Fruit fly (Drosophila melanogaster): ENCODE measurements around the gene Grip71.
A peak's percentile ranks its signal among the peaks of the same experiment; 100 is the strongest.

Gene Grip71

dm6 chr2L:18717365-18718011, 8.8 kb downstream of the Grip71 start (continued):
- TF ChIP-seq Hmr (GFP tag; optimal IDR thresholded peaks at IDR 0.05) (peak; percentile 9), Optix (GFP tag; IDR thresholded peaks at IDR 0.05) (no peak), Oli (tag; optimal IDR thresholded peaks at IDR 0.05) (no peak), pan (optimal IDR thresholded peaks at IDR 0.05) (no peak), pan (GFP tag; optimal IDR thresholded peaks at IDR 0.05 in 1 of 2, IDR thresholded peaks at IDR 0.05 in 1 of 2) (peak in 1 of 2 experiments; percentile 30), CG8765 (GFP tag; IDR thresholded peaks at IDR 0.05) (no peak), Chrac-16 (GFP tag; optimal IDR thresholded peaks at IDR 0.05) (no peak), CG6813 (GFP tag; optimal IDR thresholded peaks at IDR 0.05) (peak; percentile 51), CG12071 (GFP tag; optimal IDR thresholded peaks at IDR 0.05) (peak; percentile 42), ken (GFP tag; IDR thresholded peaks at IDR 0.05) (no peak), Ets65A (GFP tag) (peak; percentile 87), Xrp1 (GFP tag; IDR thresholded peaks at IDR 0.05) (peak; percentile 39; the same call in 1 of the 2 replicates), CG6765 (GFP tag; optimal IDR thresholded peaks at IDR 0.05) (no peak), CG14441 (GFP tag; IDR thresholded peaks at IDR 0.05) (no peak), z (GFP tag; IDR thresholded peaks at IDR 0.05) (no peak), Meics (GFP tag; optimal IDR thresholded peaks at IDR 0.05) (peak; percentile 17), CG12942 (GFP tag; optimal IDR thresholded peaks at IDR 0.05) (no peak), CG5180 (GFP tag; optimal IDR thresholded peaks at IDR 0.05) (peak; percentile 5), mirr (GFP tag; optimal IDR thresholded peaks at IDR 0.05) (peak; percentile 20), CG7987 (GFP tag; optimal IDR thresholded peaks at IDR 0.05) (peak; percentile 51), grau (tag; optimal IDR thresholded peaks at IDR 0.05) (peak; percentile 30), E2f2 (GFP tag; IDR thresholded peaks at IDR 0.05) (0 out of 2 replicates have a peak, but pooled peaks have one; percentile 10), sisA (GFP tag; IDR thresholded peaks at IDR 0.05) (peak; percentile 30), grn (GFP tag; optimal IDR thresholded peaks at IDR 0.05) (peak; percentile 45), Gug (GFP tag; IDR thresholded peaks at IDR 0.05) (no peak), Vsx1 (GFP tag; optimal IDR thresholded peaks at IDR 0.05) (no peak), aop (GFP tag; IDR thresholded peaks at IDR 0.05) (0 out of 2 replicates have a peak, but pooled peaks have one; percentile 34), Camta (GFP tag; optimal IDR thresholded peaks at IDR 0.05) (no peak), vvl (GFP tag; IDR thresholded peaks at IDR 0.05) (peak; percentile 21; the same call in 1 of the 2 replicates), Lim3 (GFP tag; IDR thresholded peaks at IDR 0.05) (no peak), NFAT (GFP tag; IDR thresholded peaks at IDR 0.05) (no peak), E2f1 (GFP tag; IDR thresholded peaks at IDR 0.05) (no peak), cas (GFP tag; IDR thresholded peaks at IDR 0.05) (no peak), CG8924 (tag; optimal IDR thresholded peaks at IDR 0.05) (peak; percentile 28), Drgx (GFP tag; IDR thresholded peaks at IDR 0.05) (peak; percentile 32; the same call in 1 of the 2 replicates), Abd-B (GFP tag; optimal IDR thresholded peaks at IDR 0.05) (no peak), slp2 (GFP tag; optimal IDR thresholded peaks at IDR 0.05) (no peak), bsh (GFP tag; optimal IDR thresholded peaks at IDR 0.05) (peak in 1 of 2 experiments; percentile 0), caup (GFP tag; optimal IDR thresholded peaks at IDR 0.05; ENCODE audit: severe bottlenecking) (peak; percentile 18), Awh (GFP tag; IDR thresholded peaks at IDR 0.05) (0 out of 2 replicates have a peak, but pooled peaks have one; percentile 18), scrt (GFP tag; optimal IDR thresholded peaks at IDR 0.05) (no peak), dimm (GFP tag; IDR thresholded peaks at IDR 0.05) (no peak), CG32532 (GFP tag; IDR thresholded peaks at IDR 0.05) (no peak), her (GFP tag; optimal IDR thresholded peaks at IDR 0.05) (no peak), Mrtf (GFP tag; IDR thresholded peaks at IDR 0.05) (no peak), Nf-YC (tag; optimal IDR thresholded peaks at IDR 0.05) (no peak), CG1602 (GFP tag; optimal IDR thresholded peaks at IDR 0.05) (no peak), Deaf1 (tag; optimal IDR thresholded peaks at IDR 0.05) (peak; percentile 43), sob (GFP tag; IDR thresholded peaks at IDR 0.05) (0 out of 2 replicates have a peak, but pooled peaks have one; percentile 25), MTF-1 (GFP tag; optimal IDR thresholded peaks at IDR 0.05; ENCODE audit: borderline replicate concordance) (peak; percentile 5)
